Worm (Caenorhabditis elegans): ENCODE measurements around the gene sre-24.

DNA sequence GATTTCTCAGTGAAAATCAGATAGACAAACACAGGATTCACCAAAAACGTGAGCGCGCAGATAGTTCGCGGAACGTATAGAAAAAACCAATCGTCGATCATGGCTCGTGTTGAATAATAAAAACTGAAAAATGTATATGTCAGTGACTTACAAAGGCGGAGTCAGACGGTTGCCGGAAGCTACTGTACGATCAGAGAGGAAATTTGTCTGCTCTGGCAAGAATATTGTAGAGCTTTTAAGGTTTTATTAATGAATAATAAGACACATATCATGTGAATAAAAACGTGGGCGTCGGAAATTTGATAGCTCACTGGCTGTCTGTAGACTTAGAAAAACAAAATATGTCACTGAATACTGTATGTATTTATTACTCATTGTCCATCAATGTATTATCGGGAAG is 29.0 kb upstream of the sre-24 start, which contains the start of gene srj-57:
- TF ChIP-seq nhr-28 (tag; optimal IDR thresholded peaks at IDR 0.05) (no peak), ceh-28 (tag; optimal IDR thresholded peaks at IDR 0.05) (no peak), hmg-11 (tag; optimal IDR thresholded peaks at IDR 0.05) (no peak), ztf-4 (tag; optimal IDR thresholded peaks at IDR 0.05) (no peak), unc-62 (GFP tag; optimal IDR thresholded peaks at IDR 0.05) (no peak), nhr-77 (tag; optimal IDR thresholded peaks at IDR 0.05) (no peak), ztf-11 (tag; optimal IDR thresholded peaks at IDR 0.05) (no peak), sea-2 (GFP tag; optimal IDR thresholded peaks at IDR 0.05) (no peak), skn-1 (tag; optimal IDR thresholded peaks at IDR 0.05) (no peak), lin-39 (tag; optimal IDR thresholded peaks at IDR 0.05) (no peak), nhr-12 (tag; optimal IDR thresholded peaks at IDR 0.05) (no peak), ZK546.5 (tag; optimal IDR thresholded peaks at IDR 0.05) (no peak)
